Worm (Caenorhabditis elegans): ENCODE results near the gene Y1A5A.1.

Y1A5A.1 gene

ce11 chrIII:4010987-4011386 is 24.5 kb upstream of the Y1A5A.1 start:
- TF ChIP-seq tbx-2 (tag; optimal IDR thresholded peaks at IDR 0.05) = no peak
- TF ChIP-seq syd-9 (tag; optimal IDR thresholded peaks at IDR 0.05) = no peak
- no peak for TF ChIP-seq pros-1 (tag; optimal IDR thresholded peaks at IDR 0.05)
- TF ChIP-seq C38D4.7 (GFP tag; optimal IDR thresholded peaks at IDR 0.05) = no peak
- no peak for TF ChIP-seq tbx-7 (tag; optimal IDR thresholded peaks at IDR 0.05)
- no peak for TF ChIP-seq ceh-2 (tag; optimal IDR thresholded peaks at IDR 0.05)
- TF ChIP-seq K02D7.2 (tag; optimal IDR thresholded peaks at IDR 0.05) = no peak
- no peak for TF ChIP-seq eyg-1 (tag; optimal IDR thresholded peaks at IDR 0.05)
- TF ChIP-seq pax-1 (tag; optimal IDR thresholded peaks at IDR 0.05) = no peak
- TF ChIP-seq pqm-1 (tag; optimal IDR thresholded peaks at IDR 0.05) = no peak
- no peak for TF ChIP-seq ref-2 (tag; optimal IDR thresholded peaks at IDR 0.05)
- TF ChIP-seq ceh-24 (tag; optimal IDR thresholded peaks at IDR 0.05) = no peak
- no peak for TF ChIP-seq nhr-232 (tag; optimal IDR thresholded peaks at IDR 0.05)
- no peak for TF ChIP-seq hlh-13 (GFP tag; optimal IDR thresholded peaks at IDR 0.05)

ce11 chrIII:4010168-4010567 is 23.7 kb upstream of the Y1A5A.1 start:
- TF ChIP-seq ref-2 (tag; optimal IDR thresholded peaks at IDR 0.05) = peak; percentile 67
- TF ChIP-seq sox-4 (tag; optimal IDR thresholded peaks at IDR 0.05) = no peak
- TF ChIP-seq fkh-6 (tag; optimal IDR thresholded peaks at IDR 0.05) = no peak
- TF ChIP-seq syd-9 (tag; optimal IDR thresholded peaks at IDR 0.05) = peak; percentile 4
- TF ChIP-seq lim-6 (tag; optimal IDR thresholded peaks at IDR 0.05) = no peak
- peak; percentile 50 for TF ChIP-seq nfya-1 (tag; optimal IDR thresholded peaks at IDR 0.05)
- TF ChIP-seq T23F11.4 (GFP tag; optimal IDR thresholded peaks at IDR 0.05) = no peak
- TF ChIP-seq ceh-31 (tag; optimal IDR thresholded peaks at IDR 0.05) = peak; percentile 25
- no peak for TF ChIP-seq pax-1 (tag; optimal IDR thresholded peaks at IDR 0.05)
- TF ChIP-seq unc-86 (tag; optimal IDR thresholded peaks at IDR 0.05) = no peak
- TF ChIP-seq pqm-1 (tag; optimal IDR thresholded peaks at IDR 0.05) = no peak
- no peak for TF ChIP-seq ahr-1 (tag; optimal IDR thresholded peaks at IDR 0.05)
- no peak for TF ChIP-seq nhr-232 (tag; optimal IDR thresholded peaks at IDR 0.05)
- TF ChIP-seq nhr-11 (tag; optimal IDR thresholded peaks at IDR 0.05) = no peak
- peak; percentile 18 for TF ChIP-seq ceh-6 (GFP tag; optimal IDR thresholded peaks at IDR 0.05)
- peak; percentile 6 for TF ChIP-seq C08G9.2 (tag; optimal IDR thresholded peaks at IDR 0.05)
- TF ChIP-seq ceh-45 (GFP tag; IDR thresholded peaks at IDR 0.05) = no peak
- TF ChIP-seq pat-9 (tag; optimal IDR thresholded peaks at IDR 0.05) = no peak
- TF ChIP-seq elt-2 (tag; optimal IDR thresholded peaks at IDR 0.05) = no peak
- no peak for TF ChIP-seq hlh-8 (tag; optimal IDR thresholded peaks at IDR 0.05)
- TF ChIP-seq zip-5 (tag; optimal IDR thresholded peaks at IDR 0.05) = no peak
- TF ChIP-seq ets-4 (tag; optimal IDR thresholded peaks at IDR 0.05) = no peak
- no peak for TF ChIP-seq ceh-24 (tag; optimal IDR thresholded peaks at IDR 0.05)
- TF ChIP-seq mec-3 (tag; optimal IDR thresholded peaks at IDR 0.05; ENCODE audit: borderline replicate concordance) = no peak
- TF ChIP-seq odd-2 (tag; optimal IDR thresholded peaks at IDR 0.05) = no peak
- TF ChIP-seq eyg-1 (tag; optimal IDR thresholded peaks at IDR 0.05) = no peak
- no peak for TF ChIP-seq pha-4 (tag; optimal IDR thresholded peaks at IDR 0.05)
- TF ChIP-seq ceh-19 (GFP tag; optimal IDR thresholded peaks at IDR 0.05) = no peak
- TF ChIP-seq sdc-2 (tag; optimal IDR thresholded peaks at IDR 0.05) = no peak
- no peak for TF ChIP-seq hlh-30 (tag; optimal IDR thresholded peaks at IDR 0.05; ENCODE audit: insufficient read depth)
- no peak for TF ChIP-seq ceh-48 (tag; optimal IDR thresholded peaks at IDR 0.05)
- no peak for TF ChIP-seq madf-2 (tag; optimal IDR thresholded peaks at IDR 0.05)
- no peak for TF ChIP-seq ceh-30 (tag; optimal IDR thresholded peaks at IDR 0.05)
- peak; percentile 55 for TF ChIP-seq ceh-34 (tag; optimal IDR thresholded peaks at IDR 0.05)
- no peak for TF ChIP-seq ceh-14 (tag; optimal IDR thresholded peaks at IDR 0.05)
- no peak for TF ChIP-seq npax-4 (tag; optimal IDR thresholded peaks at IDR 0.05)
- no peak for TF ChIP-seq ztf-16 (tag; optimal IDR thresholded peaks at IDR 0.05)
- TF ChIP-seq rnt-1 (tag; optimal IDR thresholded peaks at IDR 0.05) = no peak
- no peak for TF ChIP-seq elt-4 (tag; optimal IDR thresholded peaks at IDR 0.05)
- no peak for TF ChIP-seq sox-2 (GFP tag; IDR thresholded peaks at IDR 0.05)
- TF ChIP-seq unc-3 (GFP tag; conservative IDR thresholded peaks at IDR 0.05) = no peak
- TF ChIP-seq unc-3 (tag; optimal IDR thresholded peaks at IDR 0.05) = no peak
- peak; percentile 68 for TF ChIP-seq hlh-6 (tag; optimal IDR thresholded peaks at IDR 0.05)
- TF ChIP-seq ceh-18 (tag; optimal IDR thresholded peaks at IDR 0.05) = no peak
- TF ChIP-seq ceh-22 (tag; optimal IDR thresholded peaks at IDR 0.05) = no peak
